Fruit fly (Drosophila melanogaster) S2 (cell line): Measurements from ENCODE around the gene NimC2.

ENCODE experiments used
- CG8478 ChIP-seq: fragments of >200 bp; optimal IDR thresholded peaks from 2 replicates; lab custom pipeline; 2018
- CTCF ChIP-seq, 2 experiments: fragments of >200 bp; optimal IDR thresholded peaks; 2 replicates each; lab custom pipeline; 2018

NimC2 gene

DNA sequence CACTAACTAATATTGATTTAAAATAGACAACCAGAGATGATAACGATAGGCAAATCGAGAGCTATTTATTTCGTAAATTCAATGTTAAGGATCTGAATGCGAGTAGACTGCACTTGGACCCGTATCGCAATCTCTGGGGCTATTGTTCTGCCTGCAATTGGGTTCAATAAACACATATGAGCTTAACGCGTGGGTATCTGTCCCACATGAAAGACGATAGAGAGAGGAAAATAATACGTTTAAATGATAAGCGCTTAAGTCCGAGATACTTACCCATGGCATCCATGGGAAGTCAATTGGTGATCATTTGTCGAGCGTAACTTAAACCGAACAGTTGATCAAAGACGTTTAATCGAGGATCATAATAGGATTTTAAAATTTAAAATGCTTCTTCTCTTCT is at the start of gene NimC2:
NimC2 (plus strand) TSS at position 301 of the 400 bp plus-strand sequence.
- TF ChIP-seq CTCF (optimal IDR thresholded peaks at IDR 0.05; lab: Kevin White, UChicago) = no peak

DNA sequence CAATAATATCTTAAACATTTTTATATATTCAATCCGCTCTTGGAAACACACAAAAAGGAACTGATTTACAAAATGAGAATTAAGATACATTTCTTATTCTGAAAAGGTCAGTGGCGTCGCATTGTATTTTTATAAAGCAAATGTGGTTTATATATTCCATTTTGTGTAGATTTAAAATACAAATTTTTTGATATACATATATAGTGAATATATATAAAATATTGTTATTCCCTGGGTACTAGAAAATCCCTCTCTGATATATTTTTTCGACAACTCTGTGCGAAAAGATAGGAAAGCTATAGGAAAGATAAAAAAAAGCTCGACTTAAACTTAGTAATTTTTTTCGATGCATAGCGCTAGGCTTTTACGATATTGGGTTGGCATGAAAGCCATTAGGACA is 48.6 kb upstream of the NimC2 start, which contains the start of gene CG42711:
CG42711 (minus strand) TSS at position 45 of the 400 bp plus-strand sequence.
- TF ChIP-seq CG8478 (lab: Kevin White, UChicago) = no peak
- no peak for TF ChIP-seq CTCF (optimal IDR thresholded peaks at IDR 0.05; lab: Kevin White, UChicago)

DNA sequence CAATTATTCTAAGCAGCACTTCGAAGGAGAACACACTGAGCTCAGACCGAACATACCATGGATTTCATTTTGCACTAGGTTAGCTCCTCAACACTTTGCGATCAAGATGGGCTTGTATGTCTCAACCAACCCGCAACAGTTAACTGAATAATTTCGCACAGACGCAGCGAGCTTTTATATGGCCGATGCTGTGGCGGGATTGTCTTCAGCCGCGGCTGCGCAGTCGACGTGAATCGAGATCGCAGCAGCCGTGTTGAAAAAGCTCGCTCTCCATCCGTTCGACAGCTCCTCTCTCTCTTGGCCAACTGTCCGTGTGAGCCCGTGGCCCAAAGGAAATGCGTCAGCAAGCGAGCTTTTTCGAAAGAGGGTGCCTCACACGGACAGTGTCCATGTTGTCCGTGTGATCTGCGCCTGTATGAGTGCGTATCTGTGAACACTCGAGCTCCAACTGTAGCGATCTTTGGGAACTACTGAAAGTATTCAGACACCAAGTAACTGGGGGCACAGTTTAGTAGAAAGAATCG is 45.3 kb upstream of the NimC2 start, which contains the start of gene Vajk2:
Vajk2 (minus strand) TSS at position 151 of the 524 bp plus-strand sequence.
- TF ChIP-seq CG8478 (lab: Kevin White, UChicago) = no peak
- TF ChIP-seq CTCF (optimal IDR thresholded peaks at IDR 0.05; lab: Kevin White, UChicago) = no peak

DNA sequence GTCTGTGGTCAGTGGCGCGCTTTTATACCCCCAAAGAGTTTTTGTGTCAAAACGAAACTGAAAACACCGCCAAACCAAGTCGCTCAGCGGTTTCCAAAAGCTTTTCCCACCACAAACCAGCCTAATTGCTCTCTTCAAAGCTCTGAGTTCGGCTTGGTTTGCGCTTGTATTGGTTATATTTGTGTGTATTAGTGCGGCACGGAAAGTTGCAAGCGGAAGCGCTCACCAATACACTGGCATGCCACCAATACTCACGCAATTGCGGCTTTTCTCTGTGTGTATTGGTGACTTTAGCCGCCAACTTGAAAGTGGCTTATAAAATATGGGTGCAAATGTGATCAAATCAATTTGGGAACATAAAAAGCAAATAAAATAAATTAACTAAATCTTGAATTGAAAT is 32.5 kb upstream of the NimC2 start, which contains the start of gene Vajk3:
Vajk3 (minus strand) TSS at position 1 of the 400 bp plus-strand sequence.
- TF ChIP-seq CTCF (optimal IDR thresholded peaks at IDR 0.05; lab: Kevin White, UChicago) (no peak), CG8478 (lab: Kevin White, UChicago) (no peak)

DNA sequence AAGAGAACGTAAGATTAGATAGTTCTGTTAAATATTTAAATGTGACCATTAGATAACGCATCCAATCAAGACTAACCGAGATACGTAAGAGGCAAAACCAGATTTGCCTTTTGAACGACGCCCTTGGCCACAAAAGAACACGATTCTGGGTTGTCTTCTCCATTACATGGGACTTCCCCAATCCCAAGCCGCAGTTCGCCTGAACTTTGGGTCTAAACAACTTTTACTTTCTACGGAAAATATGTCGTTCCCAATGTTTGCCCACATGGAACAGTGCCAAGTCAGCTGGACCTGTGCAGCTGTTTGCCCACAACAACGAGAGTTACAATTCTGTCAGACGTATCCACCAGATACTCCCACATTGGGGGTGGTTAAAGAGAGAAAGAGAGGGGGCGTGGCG is 30.1 kb upstream of the NimC2 start:
- no peak for TF ChIP-seq CG8478 (lab: Kevin White, UChicago)
- TF ChIP-seq CTCF (optimal IDR thresholded peaks at IDR 0.05; lab: Kevin White, UChicago) = no peak

DNA sequence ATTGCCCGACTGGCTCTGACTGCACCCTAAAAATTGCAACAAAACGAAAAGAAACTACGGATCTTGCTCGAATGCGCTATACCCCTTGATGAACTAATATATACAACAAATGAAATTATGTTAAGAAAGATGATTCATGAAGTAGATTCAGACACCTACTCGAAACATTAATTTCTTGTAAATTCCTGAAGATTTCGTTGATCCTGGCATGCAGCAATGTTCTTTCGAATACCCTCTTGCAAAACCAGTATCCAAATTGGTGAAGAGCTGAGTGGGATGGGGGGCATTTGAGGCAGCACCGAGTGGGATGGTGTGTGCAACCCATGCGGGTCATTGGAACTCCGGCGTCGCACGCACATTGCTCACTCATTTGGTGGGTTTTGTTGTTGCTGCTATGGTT is 24.2 kb upstream of the NimC2 start:
- no peak for TF ChIP-seq CG8478 (lab: Kevin White, UChicago)
- no peak for TF ChIP-seq CTCF (optimal IDR thresholded peaks at IDR 0.05; lab: Kevin White, UChicago)

DNA sequence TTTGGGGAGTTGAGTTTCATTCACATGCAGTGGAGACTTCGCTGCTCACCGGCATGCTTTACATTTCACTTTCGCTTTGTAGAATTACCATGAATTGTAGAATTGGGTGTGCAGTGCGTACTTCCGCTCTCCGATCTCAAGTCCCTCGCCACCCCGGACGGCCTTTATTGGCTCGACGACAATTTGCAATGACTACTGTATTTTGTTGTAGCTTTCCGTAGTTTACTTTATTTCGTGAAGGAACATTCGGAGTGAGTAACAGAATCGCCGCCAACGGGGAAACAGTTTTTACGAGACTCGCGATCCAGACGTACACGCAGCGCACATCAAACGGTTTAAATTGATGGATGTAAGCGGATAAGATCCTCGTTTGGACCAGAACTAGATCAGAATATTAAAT is 22.7 kb upstream of the NimC2 start, which contains the start of gene NimA:
NimA (plus strand) TSS at position 301 of the 400 bp plus-strand sequence.
- TF ChIP-seq CG8478 (lab: Kevin White, UChicago) = no peak
- TF ChIP-seq CTCF (optimal IDR thresholded peaks at IDR 0.05; lab: Kevin White, UChicago) = no peak

DNA sequence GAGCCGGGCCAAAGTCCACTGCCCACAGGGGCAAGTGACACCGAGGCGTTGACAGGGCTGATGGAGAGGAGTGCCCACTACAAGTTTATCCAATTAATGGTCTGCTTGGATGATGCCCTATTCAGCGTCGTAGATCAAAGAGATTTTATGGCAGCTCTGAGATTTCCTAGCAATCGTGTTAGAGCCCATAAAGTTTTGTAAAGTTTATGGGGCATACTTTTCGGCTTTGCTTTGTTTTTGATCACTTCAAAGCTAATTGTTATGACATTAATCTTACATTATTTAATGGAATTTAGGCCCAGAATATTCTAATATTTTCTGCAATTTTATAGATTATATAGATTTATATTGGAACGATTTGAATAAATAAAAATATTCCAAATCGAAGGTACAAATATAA is 19.5 kb upstream of the NimC2 start:
- TF ChIP-seq CTCF (optimal IDR thresholded peaks at IDR 0.05; lab: Kevin White, UChicago) (no peak), CG8478 (lab: Kevin White, UChicago) (no peak)

DNA sequence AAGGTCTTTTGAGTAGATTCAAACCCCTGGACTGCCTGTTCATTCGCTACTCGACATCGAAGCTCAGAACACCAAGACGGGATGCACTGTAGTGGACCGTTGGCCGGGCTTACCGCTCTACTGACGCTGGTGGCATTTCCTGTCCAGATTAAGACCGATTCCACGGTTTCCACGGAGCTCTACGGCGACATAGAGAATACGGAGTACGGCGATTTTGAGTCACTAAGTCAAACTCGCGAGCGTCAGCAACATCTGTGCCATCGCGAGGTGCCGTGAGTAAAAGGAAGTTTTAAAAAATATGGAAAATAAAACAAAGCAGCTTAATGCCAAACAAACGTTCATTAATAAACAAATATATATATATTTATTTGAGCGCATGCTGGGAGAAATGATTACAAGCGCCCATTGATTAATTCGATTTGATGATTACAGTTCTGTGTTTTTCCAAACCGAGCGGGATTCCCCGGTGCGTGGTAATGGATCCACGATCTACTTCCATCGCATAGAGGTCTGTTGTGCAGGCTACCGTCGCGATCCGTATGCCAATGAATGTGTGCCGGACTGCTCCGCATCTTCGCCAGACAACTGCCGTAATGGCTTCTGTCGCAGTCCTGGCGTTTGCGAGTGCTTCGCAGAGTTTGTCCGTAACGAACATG is 16.3 kb upstream of the NimC2 start, which contains the start of gene NimB1:
NimB1 (plus strand) TSS at position 41 of the 656 bp plus-strand sequence.
- TF ChIP-seq CG8478 (lab: Kevin White, UChicago) (no peak), CTCF (optimal IDR thresholded peaks at IDR 0.05; lab: Kevin White, UChicago) (no peak)

DNA sequence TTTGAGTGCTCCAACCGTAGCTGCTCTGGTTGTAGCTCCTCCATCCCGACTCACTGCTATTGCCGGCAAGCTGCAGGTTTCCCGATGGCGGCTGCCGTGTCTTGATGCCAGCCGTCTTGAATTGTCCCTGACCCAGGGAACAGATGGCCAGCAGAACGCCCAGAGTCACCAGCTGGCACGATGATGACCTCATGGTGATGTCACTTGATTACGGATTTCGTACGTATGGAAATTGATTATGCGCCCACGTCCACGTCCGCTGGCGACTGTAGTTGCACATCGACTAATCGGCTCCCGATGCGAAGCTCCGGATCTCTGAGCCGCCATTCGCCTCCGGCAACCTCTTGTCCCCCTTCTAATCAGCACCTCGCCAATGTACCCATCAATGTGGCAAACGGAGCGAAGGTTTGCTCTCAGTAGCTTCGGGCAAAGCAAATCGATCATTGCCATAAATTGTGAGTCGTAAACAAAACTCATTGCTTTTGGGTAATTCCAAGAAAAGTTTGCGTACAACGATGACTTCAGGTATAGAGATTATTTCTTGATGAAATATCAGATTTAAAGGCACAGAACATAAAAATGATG is 13.1 kb upstream of the NimC2 start, which contains the start of gene NimB2:
NimB2 (minus strand) TSS at position 287 of the 585 bp plus-strand sequence.
- TF ChIP-seq CTCF (optimal IDR thresholded peaks at IDR 0.05; lab: Kevin White, UChicago) (no peak), CG8478 (lab: Kevin White, UChicago) (no peak)

DNA sequence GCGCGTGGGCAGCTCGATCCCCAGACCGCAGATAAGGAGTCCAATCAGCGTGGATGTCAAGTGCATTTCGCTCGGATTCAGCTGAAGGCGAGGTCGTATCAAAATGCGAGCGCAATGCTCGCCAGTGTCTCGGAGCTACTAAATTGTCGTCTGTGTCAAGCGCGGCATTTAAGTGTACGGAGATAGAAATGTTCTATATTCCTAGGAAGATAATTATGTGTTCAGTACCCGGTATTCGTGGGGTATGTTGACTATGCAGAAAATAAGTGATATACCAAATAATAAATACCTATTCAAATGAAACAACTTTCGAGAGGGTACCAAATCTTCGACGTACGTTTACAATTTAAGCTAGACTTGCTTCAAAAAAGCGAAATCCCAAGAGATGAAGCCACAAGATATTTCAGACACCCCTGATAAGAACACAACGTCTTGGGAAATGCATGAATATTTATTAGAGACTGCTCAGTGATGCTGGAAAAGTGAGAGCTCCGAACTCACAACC is 12.0 kb upstream of the NimC2 start, which contains the start of gene NimB3:
NimB3 (minus strand) TSS at position 140 of the 505 bp plus-strand sequence.
- no peak for TF ChIP-seq CG8478 (lab: Kevin White, UChicago)

DNA sequence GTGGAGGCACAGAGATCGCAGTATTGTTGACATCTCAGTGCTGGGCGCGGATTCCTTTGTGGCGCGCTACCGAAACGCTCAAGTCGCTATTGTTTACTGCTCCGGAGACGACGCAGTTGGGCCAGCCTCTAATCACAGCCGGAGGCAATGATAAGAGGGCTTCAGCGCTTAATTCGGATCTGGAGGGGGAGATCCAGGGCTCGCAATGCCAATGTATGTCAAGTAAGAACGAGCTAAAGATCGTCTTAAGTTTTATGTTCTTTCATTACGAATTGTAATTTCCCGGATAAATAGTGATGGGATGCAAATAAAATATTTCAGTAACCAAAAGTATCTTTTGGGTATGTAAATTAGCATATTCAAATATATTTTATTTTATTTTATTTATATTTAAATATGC is 10.1 kb upstream of the NimC2 start, which contains the start of the genes NimB4 and NimB5:
NimB4 (minus strand) TSS at position 101 of the 400 bp plus-strand sequence.
NimB5 (plus strand) TSS at position 302 of the 400 bp plus-strand sequence.
- TF ChIP-seq CG8478 (lab: Kevin White, UChicago) (no peak), CTCF (optimal IDR thresholded peaks at IDR 0.05; lab: Kevin White, UChicago) (no peak)

DNA sequence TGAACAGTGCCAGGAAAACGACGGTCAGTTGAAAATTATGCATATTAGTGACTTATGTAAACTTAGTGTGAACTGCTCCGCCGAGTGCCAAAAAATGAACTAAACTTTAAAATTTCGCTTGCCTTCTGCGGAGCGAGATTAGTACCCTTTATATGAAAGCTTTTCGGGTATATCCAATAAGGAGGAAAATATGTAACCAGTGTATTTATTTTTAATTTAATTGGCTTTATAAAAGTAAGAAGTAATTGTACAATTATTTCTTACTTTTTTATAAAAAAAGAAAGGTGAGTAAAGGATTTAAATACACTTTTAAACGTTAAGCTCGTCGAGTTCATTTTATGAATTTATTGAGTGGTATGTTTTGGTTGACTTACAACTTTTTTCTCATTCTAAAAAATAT is 7.1 kb upstream of the NimC2 start, which contains the start of gene He:
He (minus strand) TSS at position 101 of the 400 bp plus-strand sequence.
- TF ChIP-seq CTCF (optimal IDR thresholded peaks at IDR 0.05; lab: Kevin White, UChicago) (no peak), CG8478 (lab: Kevin White, UChicago) (no peak)

DNA sequence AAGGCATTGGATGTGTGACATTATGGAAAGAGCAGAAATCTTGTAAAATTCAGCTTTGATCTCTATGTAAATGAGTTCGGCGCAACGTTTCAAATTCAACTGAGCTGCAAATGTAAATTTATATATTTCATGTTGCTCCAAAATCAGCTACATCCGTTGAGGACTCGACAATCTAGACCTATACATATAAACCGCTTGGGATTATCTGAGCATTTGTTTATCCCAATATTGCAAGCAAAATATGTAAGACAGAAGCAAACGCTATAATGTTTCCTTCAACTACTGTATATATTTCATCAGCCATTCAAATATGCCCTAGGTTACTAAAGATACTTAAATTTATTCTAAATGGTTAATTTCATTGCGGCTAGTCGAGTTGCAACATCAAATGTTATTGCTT is 3.3 kb upstream of the NimC2 start, which contains the start of gene NimC1:
NimC1 (minus strand) TSS at position 101 of the 400 bp plus-strand sequence.
- no peak for TF ChIP-seq CG8478 (lab: Kevin White, UChicago)

DNA sequence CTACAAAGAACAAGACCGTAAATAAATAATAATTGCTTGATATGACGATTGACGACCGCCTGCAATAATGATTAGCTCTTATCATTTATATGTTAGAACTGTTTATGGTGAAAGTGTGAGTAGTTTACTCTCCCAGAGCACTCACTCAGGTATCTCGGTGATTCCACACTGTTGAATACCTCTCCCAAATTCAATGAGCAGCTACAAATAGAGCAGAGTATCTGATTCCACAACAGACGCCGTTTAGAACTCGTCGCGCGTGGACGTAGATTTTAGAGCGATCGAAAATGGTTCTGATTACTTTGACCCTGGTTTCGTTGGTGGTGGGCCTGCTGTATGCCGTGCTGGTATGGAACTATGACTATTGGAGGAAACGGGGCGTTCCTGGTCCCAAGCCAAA is 2.9 kb upstream of the NimC2 start, which contains the start of gene Cyp28a5:
Cyp28a5 (plus strand) TSS at position 230 of the 400 bp plus-strand sequence.
- no peak for TF ChIP-seq CTCF (optimal IDR thresholded peaks at IDR 0.05; lab: Kevin White, UChicago)
- no peak for TF ChIP-seq CG8478 (lab: Kevin White, UChicago)
